Fruit fly (Drosophila melanogaster) whole organism, embryonic: Measurements from ENCODE around the gene Eig71Ej.
A peak's percentile ranks its signal among the peaks of the same experiment; 100 is the strongest.

Experiments used
- CG12071 ChIP-seq: fragments of 200-800 bp; sonication (Bioruptor generic); optimal IDR thresholded peaks from 3 replicates; lab custom pipeline; 2018; ENCODE audit warnings: missing biosample characterization, mild to moderate bottlenecking, missing genetic modification characterization
- CG12104 ChIP-seq: fragments of 200-800 bp; sonication (Bioruptor generic); optimal IDR thresholded peaks from 3 replicates; lab custom pipeline; 2016; ENCODE audit warnings: missing biosample characterization, missing genetic modification characterization
- CG1233 ChIP-seq: fragments of 200-800 bp; sonication (Bioruptor generic); optimal IDR thresholded peaks from 4 replicates; lab custom pipeline; 2018; ENCODE audit warnings: missing biosample characterization, mild to moderate bottlenecking, missing genetic modification characterization
- CG13775 ChIP-seq: fragments of 200-800 bp; sonication (Bioruptor generic); optimal IDR thresholded peaks from 3 replicates; lab custom pipeline; 2017; ENCODE audit warnings: missing biosample characterization, mild to moderate bottlenecking, missing genetic modification characterization
- CG1529 ChIP-seq: fragments of 200-800 bp; sonication (Bioruptor generic); optimal IDR thresholded peaks from 3 replicates; lab custom pipeline; 2018; ENCODE audit warnings: missing biosample characterization, missing genetic modification characterization
- CG1602 ChIP-seq: fragments of 200-800 bp; sonication (Bioruptor generic); optimal IDR thresholded peaks from 3 replicates; lab custom pipeline; 2016; ENCODE audit warnings: missing biosample characterization, missing genetic modification characterization
- CG18476 ChIP-seq: fragments of 200-800 bp; sonication (Bioruptor generic); optimal IDR thresholded peaks from 2 replicates; lab custom pipeline; 2016; ENCODE audit warnings: missing biosample characterization, mild to moderate bottlenecking, missing genetic modification characterization
- CG18619 ChIP-seq: fragments of 200-800 bp; sonication (Bioruptor generic); optimal IDR thresholded peaks from 3 replicates; lab custom pipeline; 2017; ENCODE audit warnings: missing biosample characterization, mild to moderate bottlenecking, missing genetic modification characterization
- CG18764 ChIP-seq: fragments of 200-800 bp; sonication (Bioruptor generic); optimal IDR thresholded peaks from 3 replicates; lab custom pipeline; 2016; ENCODE audit warnings: missing biosample characterization, missing genetic modification characterization
- CG3847 ChIP-seq: fragments of 200-800 bp; sonication (Bioruptor generic); IDR thresholded peaks from 2 replicates; pipeline ENCODE4 v1.3.6; 2022; ENCODE audit warnings: missing biosample characterization, missing genetic modification characterization
- CG4360 ChIP-seq: fragments of 200-800 bp; sonication (Bioruptor generic); IDR thresholded peaks from 2 replicates; pipeline ENCODE4 v1.3.6; 2022; ENCODE audit warnings: missing biosample characterization, missing genetic modification characterization
- CG4707 ChIP-seq: fragments of 200-800 bp; sonication (Bioruptor generic); optimal IDR thresholded peaks from 2 replicates; lab custom pipeline; 2018; ENCODE audit warnings: missing biosample characterization, mild to moderate bottlenecking, missing genetic modification characterization, moderate library complexity
- CG4820 ChIP-seq: fragments of 200-800 bp; sonication (Bioruptor generic); optimal IDR thresholded peaks from 3 replicates; lab custom pipeline; 2016; ENCODE audit warnings: missing biosample characterization, missing genetic modification characterization
- CG5245 ChIP-seq: fragments of 200-800 bp; sonication (Bioruptor generic); optimal IDR thresholded peaks from 3 replicates; lab custom pipeline; 2016; ENCODE audit warnings: missing biosample characterization, missing genetic modification characterization
- CG7372 ChIP-seq: fragments of 200-800 bp; sonication (Bioruptor generic); IDR thresholded peaks from 2 replicates; pipeline ENCODE4 v1.3.6; 2022; ENCODE audit warnings: missing biosample characterization, missing genetic modification characterization
- CG7987 ChIP-seq: fragments of 200-800 bp; sonication (Bioruptor generic); optimal IDR thresholded peaks from 2 replicates; lab custom pipeline; 2018; ENCODE audit warnings: missing biosample characterization, mild to moderate bottlenecking, missing genetic modification characterization, moderate library complexity
- CG8765 ChIP-seq: fragments of 200-800 bp; sonication (Bioruptor generic); IDR thresholded peaks from 2 replicates; pipeline ENCODE4 v1.3.6; 2022; ENCODE audit warnings: missing biosample characterization, missing genetic modification characterization
- CG9215 ChIP-seq: fragments of 200-800 bp; sonication (Bioruptor generic); IDR thresholded peaks from 2 replicates; pipeline ENCODE4 v1.3.6; 2022; ENCODE audit warnings: missing biosample characterization, missing genetic modification characterization
- CG9932 ChIP-seq: fragments of 200-800 bp; sonication (Bioruptor generic); IDR thresholded peaks from 2 replicates; pipeline ENCODE4 v1.3.6; 2022; ENCODE audit warnings: missing biosample characterization, missing genetic modification characterization
- CkIIα-i1 ChIP-seq: fragments of 200-800 bp; sonication (Bioruptor generic); IDR thresholded peaks from 2 replicates; pipeline ENCODE4 v1.3.6; 2022; ENCODE audit warnings: missing biosample characterization, missing genetic modification characterization
- D19B ChIP-seq: fragments of 200-800 bp; sonication (Bioruptor generic); optimal IDR thresholded peaks from 2 replicates; lab custom pipeline; 2017; ENCODE audit warnings: missing biosample characterization, mild to moderate bottlenecking, missing genetic modification characterization
- Eip74EF ChIP-seq, 2 experiments: fragments of 200-800 bp in 1 of 2; fragments of >200 bp in 1 of 2; sonication (Bioruptor generic) in 1 of 2; optimal IDR thresholded peaks; 2 replicates each; lab custom pipeline; 2017 to 2019; ENCODE audit warnings: missing biosample characterization in 2 of 2, missing genetic modification characterization in 2 of 2, mild to moderate bottlenecking in 1 of 2, moderate library complexity in 1 of 2
- Elba2 ChIP-seq: fragments of 200-800 bp; sonication (Bioruptor generic); optimal IDR thresholded peaks from 3 replicates; lab custom pipeline; 2016; ENCODE audit warnings: missing biosample characterization, missing genetic modification characterization
- H2.0 ChIP-seq: fragments of 200-800 bp; sonication (Bioruptor generic); IDR thresholded peaks from 2 replicates; pipeline ENCODE4 v1.3.6; 2022; ENCODE audit warnings: missing biosample characterization, missing genetic modification characterization
- MBD-R2 ChIP-seq: fragments of 200-800 bp; sonication (Bioruptor generic); IDR thresholded peaks from 2 replicates; pipeline ENCODE4 v1.3.6; 2022; ENCODE audit warnings: missing biosample characterization, missing genetic modification characterization
- MESR4 ChIP-seq: fragments of 200-800 bp; sonication (Bioruptor generic); optimal IDR thresholded peaks from 2 replicates; lab custom pipeline; 2018; ENCODE audit warnings: missing biosample characterization, mild to moderate bottlenecking, missing genetic modification characterization, moderate library complexity
- Med ChIP-seq: fragments of 200-800 bp; sonication (Bioruptor generic); peaks from one replicate; lab custom pipeline; 2016; ENCODE audit warnings: missing biosample characterization, missing genetic modification characterization, mild to moderate bottlenecking, inconsistent platforms, moderate library complexity
- Myb ChIP-seq: fragments of 200-800 bp; sonication (Bioruptor generic); optimal IDR thresholded peaks from 2 replicates; lab custom pipeline; 2016; ENCODE audit warnings: missing biosample characterization, missing genetic modification characterization
- Sry-δ ChIP-seq: fragments of 200-800 bp; sonication (Bioruptor generic); optimal IDR thresholded peaks from 2 replicates; lab custom pipeline; 2016; ENCODE audit warnings: missing biosample characterization, missing genetic modification characterization
- Ssrp ChIP-seq: fragments of 200-800 bp; sonication (Bioruptor generic); optimal IDR thresholded peaks from 2 replicates; lab custom pipeline; 2018; ENCODE audit warnings: missing biosample characterization, mild to moderate bottlenecking, missing genetic modification characterization, moderate library complexity
- ash1 ChIP-seq: fragments of 200-800 bp; sonication (Bioruptor generic); optimal IDR thresholded peaks from 2 replicates; lab custom pipeline; 2018; ENCODE audit warnings: missing biosample characterization, mild to moderate bottlenecking, missing genetic modification characterization
- bab2 ChIP-seq: fragments of 200-800 bp; sonication (Bioruptor generic); optimal IDR thresholded peaks from 2 replicates; lab custom pipeline; 2016; ENCODE audit warnings: missing biosample characterization, missing genetic modification characterization
- bbx ChIP-seq: fragments of 200-800 bp; sonication (Bioruptor generic); IDR thresholded peaks from 2 replicates; pipeline ENCODE4 v1.3.6; 2022; ENCODE audit warnings: missing biosample characterization, missing genetic modification characterization; ENCODE audit not compliant: partially characterized antibody
- chif ChIP-seq, 2 experiments: fragments of 200-800 bp; sonication (Bioruptor generic); optimal IDR thresholded peaks; 3 replicates each; lab custom pipeline; 2016; ENCODE audit warnings: missing biosample characterization in 2 of 2, missing genetic modification characterization in 2 of 2
- crol ChIP-seq: fragments of 200-800 bp; sonication (Bioruptor generic); IDR thresholded peaks from 2 replicates; pipeline ENCODE4 v1.3.6; 2022; ENCODE audit warnings: missing biosample characterization, missing genetic modification characterization
- fd64A ChIP-seq: fragments of 200-800 bp; sonication (Bioruptor generic); optimal IDR thresholded peaks from 3 replicates; lab custom pipeline; 2018; ENCODE audit warnings: missing biosample characterization, mild to moderate bottlenecking, missing genetic modification characterization
- gcm2 ChIP-seq: fragments of 200-800 bp; sonication (Bioruptor generic); optimal IDR thresholded peaks from 2 replicates; lab custom pipeline; 2016; ENCODE audit warnings: missing biosample characterization, missing genetic modification characterization
- lmd ChIP-seq: fragments of 200-800 bp; sonication (Bioruptor generic); IDR thresholded peaks from 2 replicates; pipeline ENCODE4 v1.3.6; 2022; ENCODE audit warnings: missing biosample characterization, missing genetic modification characterization
- maf-S ChIP-seq: fragments of 200-800 bp; sonication (Bioruptor generic); optimal IDR thresholded peaks from 2 replicates; lab custom pipeline; 2016; ENCODE audit warnings: missing biosample characterization, missing genetic modification characterization
- nerfin-2 ChIP-seq: fragments of 200-800 bp; sonication (Bioruptor generic); IDR thresholded peaks from 2 replicates; pipeline ENCODE4 v1.3.6; 2022; ENCODE audit warnings: missing biosample characterization, missing genetic modification characterization; ENCODE audit not compliant: partially characterized antibody
- prd ChIP-seq, 3 experiments: fragments of >200 bp in 2 of 3; fragments of 200-800 bp in 1 of 3; sonication (Bioruptor generic) in 1 of 3; optimal IDR thresholded peaks in 2 of 3; IDR thresholded peaks in 1 of 3; 2 replicates in 2 of 3; 3 replicates in 1 of 3; pipeline versions ENCODE4 v1.3.6 to Lab custom; 2017 to 2022; ENCODE audit warnings: missing biosample characterization in 1 of 3, missing genetic modification characterization in 1 of 3
- ranshi ChIP-seq: fragments of 200-800 bp; sonication (Bioruptor generic); IDR thresholded peaks from 2 replicates; pipeline ENCODE4 v1.3.6; 2022; ENCODE audit warnings: missing biosample characterization, missing genetic modification characterization
- sd ChIP-seq: fragments of 200-800 bp; sonication (Bioruptor generic); optimal IDR thresholded peaks from 3 replicates; lab custom pipeline; 2018; ENCODE audit warnings: missing biosample characterization, mild to moderate bottlenecking, missing genetic modification characterization, moderate library complexity
- sens-2 ChIP-seq: fragments of 200-800 bp; sonication (Bioruptor generic); IDR thresholded peaks from 2 replicates; pipeline ENCODE4 v1.3.6; 2022; ENCODE audit warnings: missing biosample characterization, missing genetic modification characterization
- slou ChIP-seq: fragments of 200-800 bp; sonication (Bioruptor generic); optimal IDR thresholded peaks from 3 replicates; lab custom pipeline; 2016; ENCODE audit warnings: missing biosample characterization, missing genetic modification characterization
- stc ChIP-seq: fragments of 200-800 bp; sonication (Bioruptor generic); IDR thresholded peaks from 2 replicates; pipeline ENCODE4 v1.3.6; 2022; ENCODE audit warnings: missing biosample characterization, missing genetic modification characterization
- stwl ChIP-seq: fragments of 200-800 bp; sonication (Bioruptor generic); optimal IDR thresholded peaks from 3 replicates; lab custom pipeline; 2018; ENCODE audit warnings: missing biosample characterization, mild to moderate bottlenecking, missing genetic modification characterization, moderate library complexity
- trh ChIP-seq: fragments of 200-800 bp; sonication (Bioruptor generic); optimal IDR thresholded peaks from 2 replicates; lab custom pipeline; 2016; ENCODE audit warnings: missing biosample characterization, missing genetic modification characterization
- wor ChIP-seq: fragments of 200-800 bp; sonication (Bioruptor generic); IDR thresholded peaks from 2 replicates; pipeline ENCODE4 v1.3.6; 2022; ENCODE audit warnings: missing biosample characterization, missing genetic modification characterization
- zfh2 ChIP-seq: fragments of 200-800 bp; sonication (Bioruptor generic); optimal IDR thresholded peaks from 2 replicates; lab custom pipeline; 2016; ENCODE audit warnings: missing biosample characterization, missing genetic modification characterization

Gene Eig71Ej

dm6 chr3L:15699626-15700337 is 39.0 kb upstream of the Eig71Ej start, which contains the start of gene comm2 (continued):
- no peak for TF ChIP-seq MESR4 (GFP tag; lab: Kevin White, UChicago)
- peak; percentile 15 for TF ChIP-seq CG12071 (GFP tag; lab: Kevin White, UChicago)
- TF ChIP-seq Eip74EF (GFP tag; optimal IDR thresholded peaks at IDR 0.05; lab: Kevin White, UChicago), result no peak
- TF ChIP-seq CG4707 (GFP tag; lab: Kevin White, UChicago), result peak; percentile 1
- no peak for TF ChIP-seq CG13775 (GFP tag; lab: Kevin White, UChicago)
- no peak for TF ChIP-seq stwl (tag; lab: Kevin White, UChicago)
- TF ChIP-seq stc (GFP tag; lab: Robert Waterston, UW), result no peak; the same call in 1 of the 2 replicates
- no peak for TF ChIP-seq CG1602
- TF ChIP-seq CG12104 (GFP tag; lab: Kevin White, UChicago), result no peak
- TF ChIP-seq Sry-δ, result no peak
- TF ChIP-seq Med (GFP tag; lab: Kevin White, UChicago), result peak; percentile 74
- TF ChIP-seq CG9215 (GFP tag; lab: Robert Waterston, UW), result no peak
- no peak for TF ChIP-seq trh (GFP tag; lab: Kevin White, UChicago)
- no peak for TF ChIP-seq Ssrp (tag; lab: Kevin White, UChicago)
- no peak for TF ChIP-seq maf-S (GFP tag; lab: Kevin White, UChicago)
- TF ChIP-seq Elba2 (GFP tag; lab: Kevin White, UChicago), result no peak
- TF ChIP-seq ranshi (GFP tag; lab: Robert Waterston, UW), result no peak
- no peak for TF ChIP-seq chif (GFP tag; optimal IDR thresholded peaks at IDR 0.05; lab: Kevin White, UChicago)
- TF ChIP-seq ash1 (GFP tag; lab: Kevin White, UChicago), result peak; percentile 23
- TF ChIP-seq CG9932 (GFP tag; lab: Robert Waterston, UW), result 0 out of 2 replicates have a peak, but pooled peaks have one; percentile 5
- no peak for TF ChIP-seq CG7372 (GFP tag; lab: Robert Waterston, UW)
- TF ChIP-seq CG18619 (GFP tag; lab: Kevin White, UChicago), result no peak
- no peak for TF ChIP-seq zfh2
- TF ChIP-seq CG5245 (GFP tag; lab: Kevin White, UChicago), result no peak
- TF ChIP-seq CG7987 (GFP tag; lab: Kevin White, UChicago), result no peak
- TF ChIP-seq MBD-R2, result no peak
- no peak for TF ChIP-seq H2.0 (GFP tag; lab: Robert Waterston, UW)
- TF ChIP-seq sd, result no peak
- TF ChIP-seq nerfin-2 (GFP tag; lab: Robert Waterston, UW), result 0 out of 2 replicates have a peak, but pooled peaks have one; percentile 20
- TF ChIP-seq sens-2 (GFP tag; lab: Robert Waterston, UW), result no peak
- no peak for TF ChIP-seq prd (optimal IDR thresholded peaks at IDR 0.05; lab: Kevin White, UChicago)
- TF ChIP-seq prd (GFP tag; IDR thresholded peaks at IDR 0.05; lab: Robert Waterston, UW), result no peak
- no peak for TF ChIP-seq CG8765
- no peak for TF ChIP-seq gcm2 (GFP tag; lab: Kevin White, UChicago)
- TF ChIP-seq CG4360 (GFP tag; lab: Robert Waterston, UW), result 0 out of 2 replicates have a peak, but pooled peaks have one; percentile 28
- no peak for TF ChIP-seq bab2 (GFP tag; lab: Kevin White, UChicago)
- TF ChIP-seq CG1529 (GFP tag; lab: Kevin White, UChicago), result no peak
- TF ChIP-seq slou (GFP tag; lab: Kevin White, UChicago), result no peak
- peak; percentile 15 for TF ChIP-seq fd64A (GFP tag; lab: Kevin White, UChicago)
- TF ChIP-seq CkIIα-i1 (GFP tag; lab: Robert Waterston, UW), result no peak
- TF ChIP-seq bbx, result peak; percentile 70
- no peak for TF ChIP-seq D19B (GFP tag; lab: Kevin White, UChicago)
- TF ChIP-seq crol (GFP tag; lab: Robert Waterston, UW), result peak; percentile 13; the same call in 1 of the 2 replicates
- TF ChIP-seq wor (GFP tag; lab: Robert Waterston, UW), result no peak
- no peak for TF ChIP-seq CG18764
- no peak for TF ChIP-seq CG1233
- no peak for TF ChIP-seq Myb (GFP tag; lab: Kevin White, UChicago)
- TF ChIP-seq CG4820 (GFP tag; lab: Kevin White, UChicago), result no peak
- no peak for TF ChIP-seq lmd (GFP tag; lab: Robert Waterston, UW)
- TF ChIP-seq CG18476, result no peak
- TF ChIP-seq CG3847 (GFP tag; lab: Robert Waterston, UW), result no peak
